Worm (Caenorhabditis elegans) whole organism, young adult: ENCODE data around the gene Y38H6C.24.

ENCODE experiments used
- attf-6 ChIP-seq: fragments of 200-800 bp; sonication (Bioruptor generic); IDR thresholded peaks from 2 replicates; pipeline ENCODE4 v1.3.6; 2022; ENCODE audit warnings: missing genetic modification reagents, missing genetic modification characterization, missing compliant biosample characterization
- ccch-3 ChIP-seq: fragments of 200-800 bp; sonication (Bioruptor generic); optimal IDR thresholded peaks from 2 replicates; lab custom pipeline; 2018; ENCODE audit warnings: mild to moderate bottlenecking, missing genetic modification characterization, missing compliant biosample characterization
- ceh-58 ChIP-seq: fragments of 200-800 bp; sonication (Bioruptor generic); IDR thresholded peaks from 2 replicates; pipeline ENCODE4 v1.3.6; 2022; ENCODE audit warnings: missing genetic modification characterization, missing compliant biosample characterization
- ceh-79 ChIP-seq: sonication (generic microtip); optimal IDR thresholded peaks from 2 replicates; lab custom pipeline; 2017; ENCODE audit warnings: mild to moderate bottlenecking, missing genetic modification characterization, missing compliant biosample characterization
- efl-1 ChIP-seq: fragments of 150-350 bp; optimal IDR thresholded peaks from 2 replicates; lab custom pipeline; 2014; ENCODE audit warnings: missing biosample characterization, missing genetic modification reagents, missing genetic modification characterization
- let-607 ChIP-seq, 2 experiments: fragments of 200-800 bp in 1 of 2; sonication (Bioruptor generic) in 1 of 2; sonication (generic microtip) in 1 of 2; optimal IDR thresholded peaks; 2 replicates each; lab custom pipeline; 2016 to 2018; ENCODE audit warnings: mild to moderate bottlenecking in 2 of 2, missing compliant biosample characterization in 2 of 2, missing genetic modification characterization in 2 of 2, moderate library complexity in 2 of 2, missing genotype in 1 of 2
- lsl-1 ChIP-seq: fragments of 200-800 bp; sonication (Bioruptor generic); optimal IDR thresholded peaks from 2 replicates; lab custom pipeline; 2018; ENCODE audit warnings: mild to moderate bottlenecking, missing genetic modification characterization, moderate library complexity, missing compliant biosample characterization
- pbrm-1 ChIP-seq: fragments of 200-800 bp; sonication (Bioruptor generic); IDR thresholded peaks from 2 replicates; pipeline ENCODE4 v1.3.6; 2022; ENCODE audit warnings: missing genetic modification reagents, missing genetic modification characterization, missing compliant biosample characterization
- ztf-18 ChIP-seq: sonication (generic microtip); optimal IDR thresholded peaks from 2 replicates; lab custom pipeline; 2016; ENCODE audit warnings: missing genotype, mild to moderate bottlenecking, missing genetic modification characterization, missing compliant biosample characterization
- ztf-26 ChIP-seq: sonication (generic microtip); optimal IDR thresholded peaks from 2 replicates; lab custom pipeline; 2017; ENCODE audit warnings: missing genetic modification characterization, missing compliant biosample characterization

- TF ChIP-seq attf-6 (GFP tag; lab: Robert Waterston, UW) (no peak), let-607 (tag; optimal IDR thresholded peaks at IDR 0.05; lab: Kevin White, UChicago) (no peak), efl-1 (GFP tag; lab: Kevin White, UChicago) (no peak), ztf-18 (tag; lab: Kevin White, UChicago) (no peak), pbrm-1 (GFP tag; lab: Robert Waterston, UW) (no peak), ztf-26 (tag; lab: Kevin White, UChicago) (no peak), ccch-3 (no peak), ceh-79 (tag; lab: Kevin White, UChicago) (no peak), ceh-58 (GFP tag; lab: Robert Waterston, UW) (no peak), lsl-1 (no peak)
These were observed 7.3 kb upstream of the Y38H6C.24 start, which contains the start of gene Y38H6C.25 for ce11 chrV:20518927-20519326.
